Worm (Caenorhabditis elegans): ENCODE measurements around the gene npp-25.

DNA sequence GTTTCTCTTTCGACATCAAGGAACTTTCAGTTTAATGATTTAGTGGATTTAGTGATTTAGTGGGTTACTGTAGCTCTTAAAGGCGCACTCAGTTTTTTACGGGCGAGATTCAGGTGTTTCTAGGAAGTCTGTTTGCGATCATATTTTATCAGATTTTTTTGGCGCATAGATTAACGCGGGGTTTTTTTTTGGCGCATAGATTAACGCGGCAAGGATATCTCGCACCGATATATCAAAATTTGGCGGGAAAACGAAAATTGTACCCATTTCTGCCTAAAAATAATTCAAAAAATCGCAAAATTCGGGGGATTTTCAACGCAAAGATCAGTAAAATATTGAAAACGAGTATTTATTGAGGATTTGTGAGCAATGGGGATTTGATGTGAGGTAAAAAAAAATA, 45.1 kb downstream of the npp-25 start:
- TF ChIP-seq skn-1 (tag; optimal IDR thresholded peaks at IDR 0.05) (no peak), ama-1 (optimal IDR thresholded peaks at IDR 0.05) (no peak), nhr-21 (tag; optimal IDR thresholded peaks at IDR 0.05) (no peak), dmd-4 (tag; optimal IDR thresholded peaks at IDR 0.05) (no peak), F13H6.1 (tag; optimal IDR thresholded peaks at IDR 0.05) (no peak)

Data from whole organism, L2 larva.